Worm (Caenorhabditis elegans): ENCODE results near the gene C50B8.5.

DNA sequence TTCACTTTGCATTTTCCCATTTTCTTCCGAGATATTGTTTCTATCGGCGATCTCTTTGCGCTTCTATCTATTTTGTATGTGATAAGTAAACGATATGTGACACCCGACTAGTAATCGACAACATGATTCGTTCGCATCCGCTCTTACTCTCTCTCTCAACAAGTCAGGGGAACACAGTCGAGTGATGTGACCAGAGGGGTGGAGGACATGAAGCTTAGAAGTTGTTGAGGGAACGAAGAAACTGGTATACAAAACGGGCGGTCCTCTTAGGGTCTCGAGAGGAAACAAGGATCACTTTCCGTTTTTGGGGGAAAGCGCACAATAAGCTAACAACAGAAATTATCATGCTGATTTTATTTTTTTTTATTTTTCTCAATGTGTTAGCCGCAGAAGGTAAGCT, 12.3 kb downstream of the C50B8.5 start, which contains the start of gene F53F4.4:
- TF ChIP-seq ceh-6 (GFP tag; optimal IDR thresholded peaks at IDR 0.05) (no peak), ama-1 (optimal IDR thresholded peaks at IDR 0.05) (no peak)
